Fruit fly (Drosophila melanogaster): Measurements from ENCODE around the gene CG11563.
A peak's percentile ranks its signal among the peaks of the same experiment; 100 is the strongest.

Gene CG11563

dm6 chr3R:31777482-31778165 is 40.8 kb downstream of the CG11563 start (continued):
- TF ChIP-seq lab (GFP tag; optimal IDR thresholded peaks at IDR 0.05) (no peak), zf30C (GFP tag; optimal IDR thresholded peaks at IDR 0.05) (no peak), Kr (GFP tag; optimal IDR thresholded peaks at IDR 0.05) (no peak), CG12219 (GFP tag; optimal IDR thresholded peaks at IDR 0.05) (no peak), jumu (GFP tag; optimal IDR thresholded peaks at IDR 0.05) (no peak), Atf6 (GFP tag; IDR thresholded peaks at IDR 0.05) (0 out of 2 replicates have a peak, but pooled peaks have one; percentile 14), Oaz (GFP tag; IDR thresholded peaks at IDR 0.05) (no peak), CG1233 (GFP tag; optimal IDR thresholded peaks at IDR 0.05) (peak; percentile 21), CG18599 (GFP tag; optimal IDR thresholded peaks at IDR 0.05) (peak; percentile 9), CG18619 (GFP tag; optimal IDR thresholded peaks at IDR 0.05) (no peak), NC2α (GFP tag; optimal IDR thresholded peaks at IDR 0.05) (no peak), CG42726 (GFP tag; IDR thresholded peaks at IDR 0.05; ENCODE audit: partially characterized antibody) (no peak), gcm2 (GFP tag; optimal IDR thresholded peaks at IDR 0.05) (no peak), Drgx (GFP tag; IDR thresholded peaks at IDR 0.05) (no peak)
